Worm (Caenorhabditis elegans): ENCODE results near the gene F53F4.7.
A peak's percentile ranks its signal among the peaks of the same experiment; 100 is the strongest.

F53F4.7 gene

ce11 chrV:13598370-13598769, 15.4 kb downstream of the F53F4.7 start:
- TF ChIP-seq tbx-2 (tag; optimal IDR thresholded peaks at IDR 0.05) (no peak), nhr-76 (tag; optimal IDR thresholded peaks at IDR 0.05) (no peak), sea-2 (GFP tag; optimal IDR thresholded peaks at IDR 0.05) (no peak), elt-1 (tag; optimal IDR thresholded peaks at IDR 0.05) (no peak), daf-12 (tag; optimal IDR thresholded peaks at IDR 0.05) (no peak), nhr-28 (tag; optimal IDR thresholded peaks at IDR 0.05) (no peak), fkh-10 (GFP tag; optimal IDR thresholded peaks at IDR 0.05) (no peak), fkh-2 (tag; optimal IDR thresholded peaks at IDR 0.05) (no peak), nhr-67 (tag; optimal IDR thresholded peaks at IDR 0.05) (no peak), zag-1 (tag; optimal IDR thresholded peaks at IDR 0.05) (no peak), lin-15B (tag; optimal IDR thresholded peaks at IDR 0.05) (no peak), pqm-1 (tag; optimal IDR thresholded peaks at IDR 0.05) (no peak), hmg-11 (tag; optimal IDR thresholded peaks at IDR 0.05) (no peak), ceh-82 (tag; optimal IDR thresholded peaks at IDR 0.05) (no peak), ceh-28 (tag; optimal IDR thresholded peaks at IDR 0.05) (no peak), mml-1 (tag; optimal IDR thresholded peaks at IDR 0.05) (no peak), R02D3.7 (tag; optimal IDR thresholded peaks at IDR 0.05) (no peak), ZK546.5 (tag; optimal IDR thresholded peaks at IDR 0.05) (no peak)

ce11 chrV:13593083-13593482, 20.7 kb downstream of the F53F4.7 start, which contains the start of gene F53F4.4:
Gene F53F4.4, plus strand, starts transcription at chrV:13593383.
- TF ChIP-seq nhr-237 (tag; optimal IDR thresholded peaks at IDR 0.05) (no peak), ceh-16 (tag; optimal IDR thresholded peaks at IDR 0.05) (no peak), nhr-25 (tag; optimal IDR thresholded peaks at IDR 0.05) (no peak), elt-1 (tag; optimal IDR thresholded peaks at IDR 0.05) (no peak), nfya-1 (tag; optimal IDR thresholded peaks at IDR 0.05; ENCODE audit: insufficient read depth) (no peak), ztf-11 (tag; optimal IDR thresholded peaks at IDR 0.05) (no peak), pha-4 (tag; optimal IDR thresholded peaks at IDR 0.05) (no peak), nhr-43 (tag; optimal IDR thresholded peaks at IDR 0.05; ENCODE audit: poor library complexity, severe bottlenecking) (no peak), nhr-28 (tag; optimal IDR thresholded peaks at IDR 0.05) (no peak), unc-62 (GFP tag; optimal IDR thresholded peaks at IDR 0.05) (no peak), fkh-2 (tag; optimal IDR thresholded peaks at IDR 0.05) (no peak), lin-39 (tag; optimal IDR thresholded peaks at IDR 0.05) (no peak), ceh-28 (tag; optimal IDR thresholded peaks at IDR 0.05) (no peak), zag-1 (tag; optimal IDR thresholded peaks at IDR 0.05) (no peak), lsy-12 (tag; optimal IDR thresholded peaks at IDR 0.05) (no peak), aly-2 (tag; optimal IDR thresholded peaks at IDR 0.05) (no peak)

ce11 chrV:13591504-13592174, 22.1 kb downstream of the F53F4.7 start, which contains the start of gene tbcb-1:
Gene tbcb-1, plus strand, starts transcription at chrV:13592124.
- no peak for TF ChIP-seq fkh-2 (tag; optimal IDR thresholded peaks at IDR 0.05)
- no peak for TF ChIP-seq nhr-12 (tag; optimal IDR thresholded peaks at IDR 0.05)
- no peak for TF ChIP-seq sea-2 (GFP tag; optimal IDR thresholded peaks at IDR 0.05)
- no peak for TF ChIP-seq pqm-1 (tag; optimal IDR thresholded peaks at IDR 0.05)
- TF ChIP-seq nhr-76 (tag; optimal IDR thresholded peaks at IDR 0.05), result no peak
- no peak for TF ChIP-seq tbx-2 (tag; optimal IDR thresholded peaks at IDR 0.05)
- no peak for TF ChIP-seq hmg-11 (tag; optimal IDR thresholded peaks at IDR 0.05)
- no peak for TF ChIP-seq ceh-16 (tag; optimal IDR thresholded peaks at IDR 0.05)
- TF ChIP-seq ceh-82 (tag; optimal IDR thresholded peaks at IDR 0.05), result no peak
- TF ChIP-seq lin-39 (tag; optimal IDR thresholded peaks at IDR 0.05), result no peak
- no peak for TF ChIP-seq zag-1 (tag; optimal IDR thresholded peaks at IDR 0.05)
- peak; percentile 36 for TF ChIP-seq snpc-4 (tag; optimal IDR thresholded peaks at IDR 0.05)
- TF ChIP-seq eor-1 (tag; optimal IDR thresholded peaks at IDR 0.05), result no peak
- no peak for TF ChIP-seq ztf-11 (tag; optimal IDR thresholded peaks at IDR 0.05)
- TF ChIP-seq unc-62 (GFP tag; optimal IDR thresholded peaks at IDR 0.05), result no peak
- no peak for TF ChIP-seq egl-27 (tag; optimal IDR thresholded peaks at IDR 0.05)
- TF ChIP-seq nhr-23 (tag; optimal IDR thresholded peaks at IDR 0.05), result peak; percentile 34
- TF ChIP-seq daf-12 (tag; optimal IDR thresholded peaks at IDR 0.05), result no peak
- TF ChIP-seq nhr-25 (tag; optimal IDR thresholded peaks at IDR 0.05), result no peak
- no peak for TF ChIP-seq nfya-1 (tag; optimal IDR thresholded peaks at IDR 0.05; ENCODE audit: insufficient read depth)
- no peak for TF ChIP-seq skn-1 (tag; optimal IDR thresholded peaks at IDR 0.05)
- no peak for TF ChIP-seq ceh-9 (tag; optimal IDR thresholded peaks at IDR 0.05)
- no peak for TF ChIP-seq ztf-4 (tag; optimal IDR thresholded peaks at IDR 0.05)
- TF ChIP-seq fkh-10 (GFP tag; optimal IDR thresholded peaks at IDR 0.05), result no peak
- TF ChIP-seq pha-4 (tag; optimal IDR thresholded peaks at IDR 0.05), result peak; percentile 43
- TF ChIP-seq mdl-1 (tag; optimal IDR thresholded peaks at IDR 0.05), result no peak
- TF ChIP-seq nhr-237 (tag; optimal IDR thresholded peaks at IDR 0.05), result no peak
- no peak for TF ChIP-seq nhr-77 (tag; optimal IDR thresholded peaks at IDR 0.05)
- TF ChIP-seq elt-1 (tag; optimal IDR thresholded peaks at IDR 0.05), result no peak
- TF ChIP-seq nhr-28 (tag; optimal IDR thresholded peaks at IDR 0.05), result no peak
- TF ChIP-seq ama-1 (optimal IDR thresholded peaks at IDR 0.05), result no peak
- TF ChIP-seq aly-2 (tag; optimal IDR thresholded peaks at IDR 0.05), result no peak
- no peak for TF ChIP-seq R02D3.7 (tag; optimal IDR thresholded peaks at IDR 0.05)
- peak; percentile 80 for TF ChIP-seq lin-15B (tag; optimal IDR thresholded peaks at IDR 0.05)

All from whole organism, L3 larva.